Worm (Caenorhabditis elegans): ENCODE data around the gene chil-19.

chil-19 gene

ce11 chrII:9497309-9497708 lies 43.1 kb upstream of the chil-19 start:
- TF ChIP-seq hlh-4 (tag; optimal IDR thresholded peaks at IDR 0.05) (no peak), egl-27 (tag; optimal IDR thresholded peaks at IDR 0.05) (no peak), lin-13 (GFP tag; optimal IDR thresholded peaks at IDR 0.05) (no peak), nhr-12 (tag; optimal IDR thresholded peaks at IDR 0.05) (no peak), lsy-2 (tag; optimal IDR thresholded peaks at IDR 0.05) (peak in 1 of 2 experiments; percentile 19), mdl-1 (tag; optimal IDR thresholded peaks at IDR 0.05) (no peak), elt-2 (tag; optimal IDR thresholded peaks at IDR 0.05) (no peak), C04F5.9 (tag; optimal IDR thresholded peaks at IDR 0.05) (no peak), nhr-19 (GFP tag; conservative IDR thresholded peaks at IDR 0.05) (no peak), lin-14 (GFP tag; optimal IDR thresholded peaks at IDR 0.05) (peak; percentile 79), ceh-8 (GFP tag; optimal IDR thresholded peaks at IDR 0.05) (no peak), efl-1 (optimal IDR thresholded peaks at IDR 0.05) (no peak), efl-1 (GFP tag; optimal IDR thresholded peaks at IDR 0.05 in 1 of 2) (peak in 1 of 2 experiments; percentile 16), nhr-28 (tag; optimal IDR thresholded peaks at IDR 0.05) (no peak), unc-86 (tag; optimal IDR thresholded peaks at IDR 0.05) (no peak), rnt-1 (tag; optimal IDR thresholded peaks at IDR 0.05) (no peak), ceh-82 (tag; optimal IDR thresholded peaks at IDR 0.05) (peak in 1 of 3 experiments; percentile 20), nhr-76 (tag; optimal IDR thresholded peaks at IDR 0.05) (no peak), nhr-71 (tag; optimal IDR thresholded peaks at IDR 0.05) (peak; percentile 24), nhr-84 (tag; optimal IDR thresholded peaks at IDR 0.05) (no peak), snu-23 (GFP tag; optimal IDR thresholded peaks at IDR 0.05) (peak; percentile 2), alr-1 (tag; optimal IDR thresholded peaks at IDR 0.05; ENCODE audit: borderline replicate concordance) (no peak), fkh-4 (tag; optimal IDR thresholded peaks at IDR 0.05; ENCODE audit: borderline replicate concordance) (no peak), lin-39 (tag; optimal IDR thresholded peaks at IDR 0.05) (no peak), elt-3 (tag; optimal IDR thresholded peaks at IDR 0.05) (no peak), tbx-2 (tag; optimal IDR thresholded peaks at IDR 0.05) (peak; percentile 17), skn-1 (tag; optimal IDR thresholded peaks at IDR 0.05) (no peak), Y116A8C.19 (tag; optimal IDR thresholded peaks at IDR 0.05; ENCODE audit: borderline replicate concordance) (no peak), unc-130 (tag; optimal IDR thresholded peaks at IDR 0.05) (no peak), lir-3 (tag; optimal IDR thresholded peaks at IDR 0.05; ENCODE audit: poor library complexity) (no peak), sup-37 (GFP tag; optimal IDR thresholded peaks at IDR 0.05) (no peak), zip-4 (GFP tag; optimal IDR thresholded peaks at IDR 0.05) (peak; percentile 37), zag-1 (tag; optimal IDR thresholded peaks at IDR 0.05) (peak; percentile 16), sox-4 (tag; optimal IDR thresholded peaks at IDR 0.05) (no peak), fkh-10 (GFP tag; optimal IDR thresholded peaks at IDR 0.05) (no peak)

ce11 chrII:9493242-9494058 lies 39.2 kb upstream of the chil-19 start:
- peak; percentile 34; the same call in 1 of the 2 replicates for TF ChIP-seq nhr-19 (GFP tag; conservative IDR thresholded peaks at IDR 0.05)
- peak; percentile 38 for TF ChIP-seq blmp-1 (tag; optimal IDR thresholded peaks at IDR 0.05)
- TF ChIP-seq nhr-71 (tag; optimal IDR thresholded peaks at IDR 0.05) = peak; percentile 77
- no peak for TF ChIP-seq nhr-237 (tag; optimal IDR thresholded peaks at IDR 0.05)
- TF ChIP-seq lin-14 (GFP tag; optimal IDR thresholded peaks at IDR 0.05) = peak; percentile 58
- no peak for TF ChIP-seq skn-1 (tag; optimal IDR thresholded peaks at IDR 0.05)
- no peak for TF ChIP-seq ama-1 (optimal IDR thresholded peaks at IDR 0.05)
- TF ChIP-seq elt-2 (tag; optimal IDR thresholded peaks at IDR 0.05) = no peak
- TF ChIP-seq nhr-47 (tag; optimal IDR thresholded peaks at IDR 0.05) = peak; percentile 24
- peak; percentile 36; the same call in 1 of the 2 replicates for TF ChIP-seq grh-1 (GFP tag; IDR thresholded peaks at IDR 0.05)
- no peak for TF ChIP-seq zip-4 (GFP tag; optimal IDR thresholded peaks at IDR 0.05)
- TF ChIP-seq isw-1 (GFP tag; IDR thresholded peaks at IDR 0.05) = no peak
- TF ChIP-seq nhr-77 (tag; optimal IDR thresholded peaks at IDR 0.05) = no peak
- TF ChIP-seq nhr-20 (tag; optimal IDR thresholded peaks at IDR 0.05) = peak; percentile 64
- no peak for TF ChIP-seq efl-3 (GFP tag; optimal IDR thresholded peaks at IDR 0.05)
- no peak for TF ChIP-seq ets-5 (GFP tag; IDR thresholded peaks at IDR 0.05)
- TF ChIP-seq unc-98 (GFP tag; IDR thresholded peaks at IDR 0.05) = no peak
- no peak for TF ChIP-seq fkh-8 (tag; optimal IDR thresholded peaks at IDR 0.05)
- no peak for TF ChIP-seq vab-15 (tag; optimal IDR thresholded peaks at IDR 0.05)
- no peak for TF ChIP-seq tbx-2 (tag; optimal IDR thresholded peaks at IDR 0.05)
- TF ChIP-seq lsy-2 (tag; optimal IDR thresholded peaks at IDR 0.05) = peak in 1 of 2 experiments; percentile 58
- no peak for TF ChIP-seq ceh-63 (GFP tag; optimal IDR thresholded peaks at IDR 0.05)
- TF ChIP-seq snu-23 (GFP tag; optimal IDR thresholded peaks at IDR 0.05) = peak; percentile 63
- TF ChIP-seq nhr-90 (tag; optimal IDR thresholded peaks at IDR 0.05; ENCODE audit: poor library complexity) = peak; percentile 54
- TF ChIP-seq nhr-85 (tag) = peak; percentile 96
